Worm (Caenorhabditis elegans) whole organism, dauer: ENCODE measurements around the gene W02A2.8.

Experiments
- unc-62 ChIP-seq: sonication (generic microtip); optimal IDR thresholded peaks from 2 replicates; lab custom pipeline; 2017; ENCODE audit warnings: missing biosample characterization, missing genetic modification reagents, missing genetic modification characterization

Gene W02A2.8

DNA sequence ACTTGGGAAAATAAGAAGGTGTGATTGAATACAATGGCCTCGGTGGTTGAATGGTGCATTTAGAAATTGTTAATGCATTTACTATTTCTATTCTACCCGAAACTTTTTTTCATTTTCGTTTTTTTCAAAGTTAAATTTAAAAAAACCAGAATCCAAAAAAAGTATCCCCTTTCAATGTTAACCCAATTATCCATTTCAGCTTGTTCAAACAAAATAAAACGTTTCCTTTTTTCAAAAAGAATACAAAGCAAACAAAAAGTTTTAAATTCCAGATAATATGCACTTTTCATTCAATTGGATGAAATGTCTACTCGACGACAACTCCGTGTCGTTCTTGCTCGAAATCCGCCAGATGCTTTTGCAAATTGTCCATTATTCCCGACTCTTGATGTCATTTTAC is 15.8 kb downstream of the W02A2.8 start, which contains the start of gene W02A2.5:
TSS of gene W02A2.5 (plus strand) at position 301 of the 400 bp plus-strand sequence.
- no peak for TF ChIP-seq unc-62 (GFP tag; lab: Kevin White, UChicago)

- no peak for TF ChIP-seq unc-62 (GFP tag; lab: Kevin White, UChicago)
Observed at ce11 chrIV:13334287-13334686, 24.1 kb downstream of the W02A2.8 start.

DNA sequence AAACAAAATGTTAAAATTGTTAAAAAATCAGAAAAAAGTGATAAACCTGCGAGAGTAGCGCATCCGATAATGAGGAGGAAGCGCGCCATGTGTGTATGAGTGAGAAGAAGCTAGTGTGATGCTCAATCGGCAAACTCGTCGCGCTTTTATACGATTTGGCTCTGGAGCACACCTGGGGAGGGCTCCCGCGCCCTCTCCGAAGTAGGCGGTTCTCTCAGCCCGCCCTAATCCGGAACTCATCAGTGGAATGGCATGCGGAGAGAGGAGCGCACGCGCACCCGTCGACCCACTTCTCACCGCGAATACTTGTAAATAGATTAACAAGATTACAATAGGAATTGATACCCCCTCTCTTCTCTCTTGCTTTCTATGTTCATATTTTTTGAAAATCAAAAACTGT is 27.1 kb downstream of the W02A2.8 start, which contains the start of gene pqn-74:
TSS of gene pqn-74 (minus strand) at position 122 of the 400 bp plus-strand sequence.
- no peak for TF ChIP-seq unc-62 (GFP tag; lab: Kevin White, UChicago)

ce11 chrIV:13330547-13330946 is 27.8 kb downstream of the W02A2.8 start:
- no peak for TF ChIP-seq unc-62 (GFP tag; lab: Kevin White, UChicago)

DNA sequence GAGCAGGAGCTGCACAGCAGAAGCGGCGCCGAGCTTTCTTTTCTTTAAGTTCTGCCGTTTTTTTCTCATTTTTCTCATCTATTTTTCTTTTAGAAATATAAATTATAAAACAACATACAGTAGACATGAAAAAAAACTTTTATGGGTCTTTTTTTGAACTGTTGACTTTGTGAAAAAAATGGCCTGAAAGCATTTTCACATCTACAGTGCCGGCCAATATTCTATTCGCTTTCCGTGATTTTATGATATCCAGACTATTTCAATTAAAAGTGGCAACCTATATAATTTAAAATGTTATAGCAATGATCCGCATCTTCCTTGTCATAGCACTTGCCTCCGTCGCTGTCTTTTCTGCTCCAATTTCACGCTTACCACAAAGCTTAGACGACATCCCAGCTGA is 30.3 kb downstream of the W02A2.8 start, which contains the start of gene far-6:
TSS of gene far-6 (plus strand) at position 301 of the 400 bp plus-strand sequence.
- no peak for TF ChIP-seq unc-62 (GFP tag; lab: Kevin White, UChicago)

DNA sequence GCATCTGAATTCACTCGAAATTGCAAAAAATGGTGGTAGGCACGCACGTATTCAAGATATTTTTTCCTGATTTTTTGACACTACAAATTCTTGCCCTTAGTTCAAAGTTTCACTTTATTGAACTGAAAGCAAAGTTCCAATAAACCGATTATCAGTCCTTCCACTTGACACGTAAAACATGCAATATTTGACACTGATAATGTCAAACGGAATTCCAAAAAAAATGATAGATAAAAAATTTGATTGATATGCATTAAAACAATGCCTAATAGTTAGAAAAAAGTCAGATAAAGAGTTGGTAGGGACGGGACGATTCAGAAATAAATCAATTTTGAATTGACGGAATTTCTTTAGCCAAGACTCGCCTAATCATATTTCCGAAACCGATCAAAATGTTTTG is 31.3 kb downstream of the W02A2.8 start:
- no peak for TF ChIP-seq unc-62 (GFP tag; lab: Kevin White, UChicago)

- TF ChIP-seq unc-62 (GFP tag; lab: Kevin White, UChicago), result no peak
Observed at ce11 chrIV:13323823-13324359, 34.5 kb downstream of the W02A2.8 start, which contains the start of gene fat-2. TSS of gene fat-2 (plus strand) at chrIV:13323873.

DNA sequence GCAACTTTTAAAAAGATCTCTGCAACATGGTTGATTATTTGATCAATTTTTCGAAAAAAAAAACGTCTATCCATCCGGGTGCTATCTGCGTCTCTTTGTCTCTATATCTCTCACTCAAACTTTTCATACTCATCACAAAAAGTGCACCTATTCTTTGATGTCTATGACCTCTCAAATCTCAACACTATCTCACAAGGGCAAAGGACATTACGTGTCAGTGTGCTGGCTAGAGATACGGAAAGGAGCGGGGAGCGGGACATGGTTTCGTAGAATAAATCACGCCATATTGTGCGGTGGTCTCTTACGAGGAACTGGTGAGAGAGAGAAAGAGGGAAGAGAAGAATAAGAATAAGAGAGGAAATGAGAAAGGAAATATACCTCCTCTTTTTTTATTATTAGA is 36.0 kb downstream of the W02A2.8 start:
- TF ChIP-seq unc-62 (GFP tag; lab: Kevin White, UChicago), result no peak

ce11 chrIV:13319886-13320650 is 38.3 kb downstream of the W02A2.8 start:
- no peak for TF ChIP-seq unc-62 (GFP tag; lab: Kevin White, UChicago)

DNA sequence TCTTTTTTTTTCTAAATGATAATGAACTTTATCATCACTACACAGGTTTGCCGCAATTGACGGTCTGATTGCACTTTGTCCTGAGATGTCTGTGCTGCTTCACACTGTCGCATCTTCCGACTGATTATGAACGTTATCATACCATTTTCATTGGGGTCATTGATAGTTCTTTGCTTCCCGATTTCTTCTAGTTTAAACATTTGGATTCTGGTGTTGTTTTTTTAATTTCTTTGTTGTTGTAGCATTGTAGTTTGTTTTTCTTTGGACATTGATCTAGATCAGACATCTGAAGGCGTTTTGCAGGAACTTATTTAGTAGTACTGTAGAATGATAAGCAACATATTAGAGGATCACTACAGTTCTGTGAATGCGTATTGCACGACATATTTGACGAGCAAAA is 39.6 kb downstream of the W02A2.8 start:
- TF ChIP-seq unc-62 (GFP tag; lab: Kevin White, UChicago), result no peak

DNA sequence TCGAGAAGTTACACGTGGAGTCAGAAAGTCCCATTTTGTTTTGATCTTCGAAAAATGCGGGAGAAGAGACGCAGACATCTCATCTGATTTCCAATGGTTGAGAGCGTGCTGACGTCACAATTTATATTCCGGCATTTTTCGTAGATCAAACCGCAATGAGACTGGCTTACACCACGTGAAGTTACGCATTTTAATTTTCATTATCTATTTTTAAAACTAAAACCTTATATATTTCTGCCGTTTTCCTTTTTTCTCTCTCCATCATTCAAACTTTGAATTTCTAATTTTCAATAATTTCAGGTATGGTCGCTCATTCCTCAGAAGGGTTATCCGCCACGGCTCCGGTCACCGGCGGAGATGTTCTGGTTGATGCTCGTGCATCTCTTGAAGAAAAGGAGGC is 43.0 kb downstream of the W02A2.8 start, which contains the start of gene fat-1:
TSS of gene fat-1 (plus strand) at position 301 of the 400 bp plus-strand sequence.
- no peak for TF ChIP-seq unc-62 (GFP tag; lab: Kevin White, UChicago)

ce11 chrIV:13314181-13314580 is 44.2 kb downstream of the W02A2.8 start:
- TF ChIP-seq unc-62 (GFP tag; lab: Kevin White, UChicago), result no peak

DNA sequence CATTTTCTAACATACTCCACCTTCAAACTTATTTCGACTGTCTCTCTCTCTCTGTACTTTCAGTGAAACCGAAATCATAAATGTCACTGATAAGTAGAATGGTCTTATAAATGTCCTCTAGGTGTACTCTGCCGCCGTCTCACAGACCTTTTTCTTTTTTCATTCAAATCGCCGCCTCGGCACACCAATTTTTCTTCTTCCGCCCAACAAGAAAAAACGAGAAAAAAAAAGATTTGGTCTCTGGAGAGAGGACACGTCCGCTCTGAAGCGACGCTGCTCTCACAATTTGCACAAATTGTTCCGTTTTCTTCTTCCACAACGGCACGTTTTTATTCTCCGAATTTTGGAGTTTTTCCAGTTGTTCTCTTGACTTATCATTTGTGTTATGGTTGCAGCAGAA is 45.2 kb downstream of the W02A2.8 start:
- no peak for TF ChIP-seq unc-62 (GFP tag; lab: Kevin White, UChicago)

ce11 chrIV:13311331-13312034 is 46.9 kb downstream of the W02A2.8 start:
- no peak for TF ChIP-seq unc-62 (GFP tag; lab: Kevin White, UChicago)

ce11 chrIV:13309636-13310035 is 48.8 kb downstream of the W02A2.8 start:
- TF ChIP-seq unc-62 (GFP tag; lab: Kevin White, UChicago), result no peak
